Worm (Caenorhabditis elegans) whole organism, early embryonic: ENCODE measurements around the gene Y116F11B.9.

ENCODE experiments used
- B0310.2 ChIP-seq: sonication (generic microtip); optimal IDR thresholded peaks from 2 replicates; lab custom pipeline; 2016; ENCODE audit warnings: mild to moderate bottlenecking, missing genetic modification characterization, missing compliant biosample characterization
- F13C5.2 ChIP-seq: sonication (generic microtip); optimal IDR thresholded peaks from 2 replicates; lab custom pipeline; 2017; ENCODE audit warnings: mild to moderate bottlenecking, missing genetic modification characterization, inconsistent platforms, missing compliant biosample characterization
- ama-1 ChIP-seq: fragments of 150-350 bp; optimal IDR thresholded peaks from 2 replicates; lab custom pipeline; 2014
- ceh-13 ChIP-seq: fragments of 200-800 bp; sonication (Bioruptor generic); optimal IDR thresholded peaks from 2 replicates; lab custom pipeline; 2018; ENCODE audit warnings: mild to moderate bottlenecking, missing genetic modification characterization, missing compliant biosample characterization
- ceh-36 ChIP-seq: sonication (generic microtip); optimal IDR thresholded peaks from 2 replicates; lab custom pipeline; 2016; ENCODE audit warnings: missing genetic modification characterization, inconsistent platforms, missing compliant biosample characterization
- ets-7 ChIP-seq: sonication (generic microtip); optimal IDR thresholded peaks from 2 replicates; lab custom pipeline; 2016; ENCODE audit warnings: missing genotype, missing genetic modification characterization, missing compliant biosample characterization
- flt-1 ChIP-seq: fragments of 200-800 bp; sonication (Bioruptor generic); IDR thresholded peaks from 2 replicates; pipeline ENCODE4 v1.3.6; 2022; ENCODE audit warnings: missing genetic modification characterization, missing compliant biosample characterization
- hmg-4 ChIP-seq: fragments of 200-800 bp; sonication (Bioruptor generic); optimal IDR thresholded peaks from 2 replicates; lab custom pipeline; 2018; ENCODE audit warnings: mild to moderate bottlenecking, missing genetic modification characterization, missing compliant biosample characterization
- hnd-1 ChIP-seq: sonication (generic microtip); optimal IDR thresholded peaks from 2 replicates; lab custom pipeline; 2016; ENCODE audit warnings: missing genetic modification characterization, missing compliant biosample characterization
- scrt-1 ChIP-seq: fragments of 200-800 bp; sonication (Bioruptor generic); IDR thresholded peaks from 2 replicates; pipeline ENCODE4 v1.3.6; 2022; ENCODE audit warnings: missing genetic modification characterization, missing compliant biosample characterization
- tbx-11 ChIP-seq: fragments of 200-800 bp; sonication (Bioruptor generic); IDR thresholded peaks from 2 replicates; pipeline ENCODE4 v1.3.6; 2022; ENCODE audit warnings: missing genetic modification characterization, missing compliant biosample characterization
- tra-4 ChIP-seq: sonication (generic microtip); optimal IDR thresholded peaks from 2 replicates; lab custom pipeline; 2017; ENCODE audit warnings: missing genetic modification characterization, missing compliant biosample characterization

ce11 chrV:19905988-19906387, 38.2 kb upstream of the Y116F11B.9 start:
- TF ChIP-seq ceh-36 (no peak), hmg-4 (no peak), ama-1 (lab: Kevin White, UChicago) (no peak), flt-1 (GFP tag; lab: Robert Waterston, UW) (no peak), ets-7 (tag; lab: Kevin White, UChicago) (no peak), B0310.2 (no peak), tra-4 (tag; lab: Kevin White, UChicago) (no peak), hnd-1 (no peak), tbx-11 (GFP tag; lab: Robert Waterston, UW) (no peak), scrt-1 (GFP tag; lab: Robert Waterston, UW) (no peak), F13C5.2 (no peak), ceh-13 (GFP tag; lab: Kevin White, UChicago) (no peak)
